Worm (Caenorhabditis elegans) whole organism, L3 larva: ENCODE measurements around the gene F54F2.6.

ENCODE experiments used
- ceh-16 ChIP-seq: sonication (generic microtip); optimal IDR thresholded peaks from 2 replicates; lab custom pipeline; 2017; ENCODE audit warnings: missing biosample characterization, missing genetic modification characterization
- elt-3 ChIP-seq, 3 experiments: fragments of 150-350 bp in 1 of 3; sonication (generic microtip) in 2 of 3; optimal IDR thresholded peaks; 2 replicates in 2 of 3; 4 replicates in 1 of 3; lab custom pipeline; 2014 to 2017; ENCODE audit warnings: missing biosample characterization in 3 of 3, missing genetic modification characterization in 3 of 3
- fos-1 ChIP-seq: fragments of 150-350 bp; optimal IDR thresholded peaks from 2 replicates; lab custom pipeline; 2014; ENCODE audit warnings: missing biosample characterization, missing genetic modification characterization
- lin-15B ChIP-seq: fragments of 150-350 bp; optimal IDR thresholded peaks from 2 replicates; lab custom pipeline; 2014; ENCODE audit warnings: missing biosample characterization, missing genetic modification characterization
- lin-39 ChIP-seq: fragments of 150-350 bp; optimal IDR thresholded peaks from 2 replicates; lab custom pipeline; 2018; ENCODE audit warnings: missing biosample characterization, missing genetic modification reagents, missing genetic modification characterization
- nhr-25 ChIP-seq: sonication (generic microtip); optimal IDR thresholded peaks from 2 replicates; lab custom pipeline; 2017; ENCODE audit warnings: missing biosample characterization, missing genetic modification characterization
- nhr-28 ChIP-seq: fragments of 150-350 bp; optimal IDR thresholded peaks from 2 replicates; lab custom pipeline; 2014; ENCODE audit warnings: missing biosample characterization, missing genetic modification characterization
- nhr-76 ChIP-seq: fragments of 150-350 bp; sonication (generic microtip); optimal IDR thresholded peaks from 5 replicates; lab custom pipeline; 2014; ENCODE audit warnings: missing biosample characterization, missing genetic modification characterization
- pqm-1 ChIP-seq: fragments of 150-350 bp; optimal IDR thresholded peaks from 2 replicates; lab custom pipeline; 2017; ENCODE audit warnings: missing biosample characterization, missing genetic modification characterization, inconsistent platforms
- tbx-2 ChIP-seq: sonication (generic microtip); optimal IDR thresholded peaks from 2 replicates; lab custom pipeline; 2016; ENCODE audit warnings: mild to moderate bottlenecking, missing genetic modification characterization, missing compliant biosample characterization
- unc-62 ChIP-seq: fragments of 150-350 bp; sonication (generic microtip); optimal IDR thresholded peaks from 4 replicates; lab custom pipeline; 2014; ENCODE audit warnings: missing biosample characterization, missing genetic modification reagents, missing genetic modification characterization
- zag-1 ChIP-seq: fragments of 150-350 bp; optimal IDR thresholded peaks from 2 replicates; lab custom pipeline; 2014; ENCODE audit warnings: missing biosample characterization, missing genetic modification characterization

DNA sequence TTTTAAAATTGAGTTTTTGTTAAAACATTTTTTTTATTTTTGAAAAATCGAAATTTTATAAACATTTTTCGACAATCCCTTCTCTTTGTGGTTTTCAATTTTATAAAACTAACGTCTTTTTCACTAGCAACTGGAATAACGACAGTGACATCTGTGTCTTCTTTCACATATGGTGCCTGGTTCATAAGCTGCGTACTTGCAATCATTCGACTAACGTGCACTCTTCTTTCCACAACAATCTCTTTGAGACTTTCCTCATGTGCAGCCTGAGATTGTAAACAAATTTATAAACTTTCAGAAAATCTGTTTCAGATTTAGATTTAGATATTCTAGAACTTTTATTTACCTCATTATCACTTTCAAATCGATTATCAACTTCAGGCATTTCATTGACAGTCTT, 35.5 kb downstream of the F54F2.6 start:
- TF ChIP-seq fos-1 (tag; lab: Kevin White, UChicago) = no peak
- TF ChIP-seq lin-39 = no peak
- TF ChIP-seq nhr-76 (tag; lab: Kevin White, UChicago) = no peak
- TF ChIP-seq elt-3 (tag; optimal IDR thresholded peaks at IDR 0.05; lab: Kevin White, UChicago) = no peak
- no peak for TF ChIP-seq nhr-25 (tag; lab: Kevin White, UChicago)
- no peak for TF ChIP-seq ceh-16 (tag; lab: Kevin White, UChicago)
- TF ChIP-seq lin-15B (tag; lab: Kevin White, UChicago) = no peak
- no peak for TF ChIP-seq nhr-28 (tag; lab: Kevin White, UChicago)
- TF ChIP-seq unc-62 = no peak
- TF ChIP-seq tbx-2 (tag; lab: Kevin White, UChicago) = no peak
- no peak for TF ChIP-seq pqm-1 (tag; lab: Kevin White, UChicago)
- TF ChIP-seq zag-1 (tag; lab: Kevin White, UChicago) = no peak
